Worm (Caenorhabditis elegans) whole organism, L1 larva: ENCODE results near the gene C07A12.7.

Experiments
- nhr-90 ChIP-seq: sonication (generic microtip); optimal IDR thresholded peaks from 2 replicates; lab custom pipeline; 2016; ENCODE audit warnings: mild to moderate bottlenecking, missing genetic modification characterization, missing compliant biosample characterization; ENCODE audit not compliant: poor library complexity
- pqm-1 ChIP-seq: sonication (generic microtip); optimal IDR thresholded peaks from 3 replicates; lab custom pipeline; 2017; ENCODE audit warnings: missing biosample characterization, missing genetic modification characterization

ce11 chrX:4513657-4514143 lies 8.2 kb downstream of the C07A12.7 start, which contains the start of gene spr-3:
- no peak for TF ChIP-seq pqm-1 (tag; lab: Kevin White, UChicago)
- TF ChIP-seq nhr-90 (tag; lab: Kevin White, UChicago) = no peak
